Worm (Caenorhabditis elegans): ENCODE data around the gene Y50D7A.1.

ce11 chrIII:344322-344721, 51.9 kb downstream of the Y50D7A.1 start:
- TF ChIP-seq nhr-11 (tag; optimal IDR thresholded peaks at IDR 0.05) (no peak), ztf-4 (tag; optimal IDR thresholded peaks at IDR 0.05) (peak; percentile 38), pha-4 (tag; optimal IDR thresholded peaks at IDR 0.05) (no peak), fos-1 (tag; optimal IDR thresholded peaks at IDR 0.05) (no peak), unc-62 (GFP tag; optimal IDR thresholded peaks at IDR 0.05) (no peak), unc-39 (tag; optimal IDR thresholded peaks at IDR 0.05) (no peak), nhr-23 (tag; optimal IDR thresholded peaks at IDR 0.05) (no peak), mdl-1 (tag; optimal IDR thresholded peaks at IDR 0.05) (no peak), egl-27 (tag; optimal IDR thresholded peaks at IDR 0.05) (no peak), nhr-77 (tag; optimal IDR thresholded peaks at IDR 0.05) (no peak)
